Worm (Caenorhabditis elegans) whole organism, young adult: ENCODE measurements around the gene cyn-10.

Experiments used
- B0035.1 ChIP-seq: sonication (generic microtip); optimal IDR thresholded peaks from 2 replicates; lab custom pipeline; 2016; ENCODE audit warnings: missing genetic modification characterization, mild to moderate bottlenecking, missing compliant biosample characterization, missing genotype, missing genetic modification reagents
- F23B12.7 ChIP-seq: sonication (generic microtip); optimal IDR thresholded peaks from 2 replicates; lab custom pipeline; 2017; ENCODE audit warnings: missing genetic modification characterization, mild to moderate bottlenecking, missing compliant biosample characterization, antibody characterized with exemption, moderate library complexity; ENCODE audit not compliant: insufficient read depth
- F49E8.2 ChIP-seq: sonication (generic microtip); optimal IDR thresholded peaks from 3 replicates; lab custom pipeline; 2017; ENCODE audit warnings: missing genetic modification characterization, mild to moderate bottlenecking, missing compliant biosample characterization, antibody characterized with exemption, moderate library complexity; ENCODE audit not compliant: insufficient read depth
- K12H6.12 ChIP-seq: fragments of 200-800 bp; sonication (Bioruptor generic); optimal IDR thresholded peaks from 2 replicates; lab custom pipeline; 2018; ENCODE audit warnings: mild to moderate bottlenecking, missing genetic modification characterization, missing compliant biosample characterization
- Y53F4B.3 ChIP-seq: fragments of 200-800 bp; sonication (Bioruptor generic); IDR thresholded peaks from 2 replicates; pipeline ENCODE4 v1.3.6; 2022; ENCODE audit warnings: missing genetic modification reagents, missing genetic modification characterization, missing compliant biosample characterization
- Y53G8AR.9 ChIP-seq: fragments of 200-800 bp; sonication (Bioruptor generic); conservative IDR thresholded peaks from 2 replicates; pipeline ENCODE4 v1.3.6; 2022; ENCODE audit warnings: missing genetic modification reagents, missing genetic modification characterization, missing compliant biosample characterization
- Y67H2A.10 ChIP-seq: fragments of 200-800 bp; sonication (Bioruptor generic); conservative IDR thresholded peaks from 2 replicates; pipeline ENCODE4 v1.3.6; 2022; ENCODE audit warnings: missing genetic modification reagents, missing genetic modification characterization, missing compliant biosample characterization
- Y79H2A.3 ChIP-seq: fragments of 200-800 bp; sonication (Bioruptor generic); conservative IDR thresholded peaks from 2 replicates; pipeline ENCODE4 v1.3.6; 2022; ENCODE audit warnings: missing genetic modification reagents, missing genetic modification characterization, missing compliant biosample characterization
- attf-5 ChIP-seq: fragments of 200-800 bp; sonication (Bioruptor generic); optimal IDR thresholded peaks from 2 replicates; lab custom pipeline; 2018; ENCODE audit warnings: mild to moderate bottlenecking, missing genetic modification characterization, missing compliant biosample characterization
- cebp-1 ChIP-seq, 2 experiments: fragments of 200-800 bp in 1 of 2; sonication (Bioruptor generic) in 1 of 2; sonication (generic microtip) in 1 of 2; IDR thresholded peaks in 1 of 2; optimal IDR thresholded peaks in 1 of 2; 2 replicates each; pipeline versions ENCODE4 v1.3.6 to Lab custom; 2017 to 2022; ENCODE audit warnings: missing compliant biosample characterization in 2 of 2, missing genetic modification characterization in 2 of 2, mild to moderate bottlenecking in 1 of 2, missing genetic modification reagents in 1 of 2, moderate library complexity in 1 of 2
- ceh-27 ChIP-seq: fragments of 200-800 bp; sonication (Bioruptor generic); optimal IDR thresholded peaks from 2 replicates; lab custom pipeline; 2018; ENCODE audit warnings: mild to moderate bottlenecking, missing genetic modification characterization, moderate library complexity, missing compliant biosample characterization
- ceh-40 ChIP-seq: fragments of 200-800 bp; sonication (Bioruptor generic); IDR thresholded peaks from 2 replicates; pipeline ENCODE4 v1.3.6; 2022; ENCODE audit warnings: missing genetic modification characterization, missing compliant biosample characterization
- ceh-58 ChIP-seq: fragments of 200-800 bp; sonication (Bioruptor generic); IDR thresholded peaks from 2 replicates; pipeline ENCODE4 v1.3.6; 2022; ENCODE audit warnings: missing genetic modification characterization, missing compliant biosample characterization
- dox-1 ChIP-seq: fragments of 200-800 bp; sonication (Bioruptor generic); IDR thresholded peaks from 2 replicates; pipeline ENCODE4 v1.3.6; 2022; ENCODE audit warnings: missing genetic modification reagents, missing genetic modification characterization, missing compliant biosample characterization
- egrh-3 ChIP-seq: fragments of 200-800 bp; sonication (Bioruptor generic); IDR thresholded peaks from 2 replicates; pipeline ENCODE4 v1.3.6; 2022; ENCODE audit warnings: missing genetic modification reagents, missing genetic modification characterization, missing compliant biosample characterization
- ets-4 ChIP-seq: fragments of 200-800 bp; sonication (Bioruptor generic); optimal IDR thresholded peaks from 2 replicates; lab custom pipeline; 2018; ENCODE audit warnings: mild to moderate bottlenecking, missing genetic modification characterization, missing compliant biosample characterization
- gei-17 ChIP-seq: fragments of 200-800 bp; sonication (Bioruptor generic); optimal IDR thresholded peaks from 2 replicates; lab custom pipeline; 2018; ENCODE audit warnings: mild to moderate bottlenecking, missing genetic modification characterization, missing compliant biosample characterization
- hmg-1.2 ChIP-seq: fragments of 200-800 bp; sonication (Bioruptor generic); IDR thresholded peaks from 2 replicates; pipeline ENCODE4 v1.3.6; 2022; ENCODE audit warnings: missing genetic modification reagents, missing genetic modification characterization, missing compliant biosample characterization
- lag-1 ChIP-seq: fragments of 200-800 bp; sonication (Bioruptor generic); IDR thresholded peaks from 2 replicates; pipeline ENCODE4 v1.3.6; 2022; ENCODE audit warnings: missing genetic modification reagents, missing genetic modification characterization, missing compliant biosample characterization
- let-526 ChIP-seq: fragments of 200-800 bp; sonication (Bioruptor generic); IDR thresholded peaks from 2 replicates; pipeline ENCODE4 v1.3.6; 2022; ENCODE audit warnings: missing genetic modification reagents, missing genetic modification characterization, missing compliant biosample characterization
- let-607 ChIP-seq, 2 experiments: fragments of 200-800 bp in 1 of 2; sonication (Bioruptor generic) in 1 of 2; sonication (generic microtip) in 1 of 2; optimal IDR thresholded peaks; 2 replicates each; lab custom pipeline; 2016 to 2018; ENCODE audit warnings: mild to moderate bottlenecking in 2 of 2, missing compliant biosample characterization in 2 of 2, missing genetic modification characterization in 2 of 2, moderate library complexity in 2 of 2, missing genotype in 1 of 2
- lin-35 ChIP-seq, 3 experiments: fragments of 150-350 bp in 2 of 3; sonication (generic microtip) in 1 of 3; optimal IDR thresholded peaks; 2 replicates each; lab custom pipeline; 2014 to 2018; ENCODE audit warnings: missing biosample characterization in 3 of 3, missing genetic modification characterization in 3 of 3, missing genetic modification reagents in 3 of 3
- lin-40 ChIP-seq: sonication (generic microtip); optimal IDR thresholded peaks from 2 replicates; lab custom pipeline; 2016; ENCODE audit warnings: missing genetic modification characterization, mild to moderate bottlenecking, missing compliant biosample characterization, missing genotype, missing genetic modification reagents
- lin-54 ChIP-seq: fragments of 200-800 bp; sonication (Bioruptor generic); optimal IDR thresholded peaks from 2 replicates; lab custom pipeline; 2018; ENCODE audit warnings: mild to moderate bottlenecking, missing genetic modification characterization, missing compliant biosample characterization
- lsl-1 ChIP-seq: fragments of 200-800 bp; sonication (Bioruptor generic); optimal IDR thresholded peaks from 2 replicates; lab custom pipeline; 2018; ENCODE audit warnings: mild to moderate bottlenecking, missing genetic modification characterization, moderate library complexity, missing compliant biosample characterization
- madf-6 ChIP-seq: fragments of 200-800 bp; sonication (Bioruptor generic); IDR thresholded peaks from 2 replicates; pipeline ENCODE4 v1.3.6; 2022; ENCODE audit warnings: missing genetic modification reagents, missing genetic modification characterization, missing compliant biosample characterization
- mcd-1 ChIP-seq: fragments of 200-800 bp; sonication (Bioruptor generic); IDR thresholded peaks from 2 replicates; pipeline ENCODE4 v1.3.6; 2022; ENCODE audit warnings: missing genetic modification reagents, missing genetic modification characterization, missing compliant biosample characterization
- nfya-1 ChIP-seq: sonication (generic microtip); optimal IDR thresholded peaks from 2 replicates; lab custom pipeline; 2017; ENCODE audit warnings: antibody characterized with exemption, missing compliant biosample characterization, missing genetic modification characterization, borderline replicate concordance; ENCODE audit not compliant: insufficient read depth
- nfyb-1 ChIP-seq: fragments of 200-800 bp; sonication (Bioruptor generic); IDR thresholded peaks from 2 replicates; pipeline ENCODE4 v1.3.6; 2022; ENCODE audit warnings: missing genetic modification reagents, missing genetic modification characterization, missing compliant biosample characterization
- nhr-179 ChIP-seq: sonication (generic microtip); optimal IDR thresholded peaks from 2 replicates; lab custom pipeline; 2016; ENCODE audit warnings: mild to moderate bottlenecking, missing genetic modification characterization, missing compliant biosample characterization
- nhr-80 ChIP-seq: sonication (generic microtip); optimal IDR thresholded peaks from 2 replicates; lab custom pipeline; 2016; ENCODE audit warnings: missing genetic modification characterization, missing compliant biosample characterization
- nhr-90 ChIP-seq: sonication (generic microtip); optimal IDR thresholded peaks from 2 replicates; lab custom pipeline; 2016; ENCODE audit warnings: missing genotype, mild to moderate bottlenecking, missing genetic modification characterization, missing compliant biosample characterization
- pbrm-1 ChIP-seq: fragments of 200-800 bp; sonication (Bioruptor generic); IDR thresholded peaks from 2 replicates; pipeline ENCODE4 v1.3.6; 2022; ENCODE audit warnings: missing genetic modification reagents, missing genetic modification characterization, missing compliant biosample characterization
- pha-4 ChIP-seq: fragments of 150-350 bp; sonication (generic microtip); optimal IDR thresholded peaks from 2 replicates; lab custom pipeline; 2014; ENCODE audit warnings: missing biosample characterization, missing genetic modification reagents, missing genetic modification characterization
- rcor-1 ChIP-seq: fragments of 200-800 bp; sonication (Bioruptor generic); IDR thresholded peaks from 2 replicates; pipeline ENCODE4 v1.3.6; 2022; ENCODE audit warnings: missing genetic modification reagents, missing genetic modification characterization, missing compliant biosample characterization
- rec-8 ChIP-seq, 2 experiments: sonication (generic microtip); optimal IDR thresholded peaks; 2 replicates each; lab custom pipeline; 2016; ENCODE audit warnings: mild to moderate bottlenecking in 2 of 2, missing genetic modification characterization in 2 of 2, missing genetic modification reagents in 2 of 2, missing genotype in 2 of 2, missing biosample characterization in 1 of 2, missing compliant biosample characterization in 1 of 2, moderate library complexity in 1 of 2
- snpc-1.1 ChIP-seq: sonication (generic microtip); optimal IDR thresholded peaks from 2 replicates; lab custom pipeline; 2017; ENCODE audit warnings: missing genetic modification characterization, mild to moderate bottlenecking, missing compliant biosample characterization, antibody characterized with exemption, moderate library complexity, missing genotype, missing genetic modification reagents; ENCODE audit not compliant: insufficient read depth
- tbp1 ChIP-seq: fragments of 200-800 bp; sonication (Bioruptor generic); optimal IDR thresholded peaks from 2 replicates; lab custom pipeline; 2018; ENCODE audit warnings: mild to moderate bottlenecking, missing genetic modification characterization, missing compliant biosample characterization
- ztf-18 ChIP-seq: sonication (generic microtip); optimal IDR thresholded peaks from 2 replicates; lab custom pipeline; 2016; ENCODE audit warnings: missing genotype, mild to moderate bottlenecking, missing genetic modification characterization, missing compliant biosample characterization
- ztf-22 ChIP-seq: fragments of 200-800 bp; sonication (Bioruptor generic); optimal IDR thresholded peaks from 2 replicates; lab custom pipeline; 2018; ENCODE audit warnings: mild to moderate bottlenecking, missing genetic modification characterization, moderate library complexity, missing compliant biosample characterization
- ztf-3 ChIP-seq: fragments of 200-800 bp; sonication (Bioruptor generic); optimal IDR thresholded peaks from 2 replicates; lab custom pipeline; 2018; ENCODE audit warnings: mild to moderate bottlenecking, missing genetic modification characterization, missing compliant biosample characterization

cyn-10 gene

DNA sequence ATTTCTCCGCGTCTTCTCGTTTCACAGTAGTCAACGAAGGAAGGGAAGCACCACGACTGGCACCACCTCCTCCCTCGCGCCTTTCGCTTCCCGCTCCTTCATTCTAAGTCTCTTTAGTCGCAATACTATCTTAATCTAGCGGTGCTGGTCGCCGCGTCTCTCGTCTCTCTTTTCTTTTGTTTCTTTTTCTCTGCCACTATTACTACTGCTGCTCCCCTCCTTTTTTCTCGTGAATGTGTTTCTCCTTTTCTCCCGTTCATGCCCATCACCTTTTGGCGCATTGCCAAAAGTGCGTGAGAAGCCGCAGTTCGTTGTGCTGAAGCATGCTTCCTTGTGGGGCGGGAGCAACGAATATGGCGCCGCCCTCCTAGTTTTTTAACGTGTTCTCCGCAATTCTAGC is 13.3 kb upstream of the cyn-10 start (continued):
- peak; percentile 21 for TF ChIP-seq ztf-18 (tag; lab: Kevin White, UChicago)
- TF ChIP-seq rec-8 (tag; optimal IDR thresholded peaks at IDR 0.05; lab: Kevin White, UChicago) = no peak
- no peak for TF ChIP-seq B0035.1
- peak; percentile 95 for TF ChIP-seq nhr-80 (tag; lab: Kevin White, UChicago)
- no peak for TF ChIP-seq nfya-1 (tag; lab: Kevin White, UChicago)
- TF ChIP-seq tbp1 (GFP tag; lab: Kevin White, UChicago) = no peak
- TF ChIP-seq nfyb-1 = peak; percentile 46; the same call in 1 of the 2 replicates
- peak; percentile 45 for TF ChIP-seq ceh-27 (GFP tag; lab: Kevin White, UChicago)
- TF ChIP-seq cebp-1 (GFP tag; IDR thresholded peaks at IDR 0.05; lab: Robert Waterston, UW) = no peak
- peak; percentile 76 for TF ChIP-seq cebp-1 (tag; optimal IDR thresholded peaks at IDR 0.05; lab: Kevin White, UChicago)
- TF ChIP-seq mcd-1 (GFP tag; lab: Robert Waterston, UW) = peak; percentile 52
- no peak for TF ChIP-seq Y53F4B.3 (GFP tag; lab: Robert Waterston, UW)
- TF ChIP-seq F23B12.7 = no peak
- TF ChIP-seq nhr-179 (tag; lab: Kevin White, UChicago) = no peak
- TF ChIP-seq let-526 = no peak
- no peak for TF ChIP-seq lin-35 (GFP tag; optimal IDR thresholded peaks at IDR 0.05; lab: Kevin White, UChicago)
- TF ChIP-seq egrh-3 (GFP tag; lab: Robert Waterston, UW) = peak; percentile 76
- peak; percentile 73 for TF ChIP-seq attf-5 (GFP tag; lab: Kevin White, UChicago)
- TF ChIP-seq rcor-1 (GFP tag; lab: Robert Waterston, UW) = 0 out of 2 replicates have a peak, but pooled peaks have one; percentile 30
- peak; percentile 21 for TF ChIP-seq pha-4 (tag; lab: Kevin White, UChicago)
- TF ChIP-seq hmg-1.2 (GFP tag; lab: Robert Waterston, UW) = peak; percentile 89
- no peak for TF ChIP-seq ceh-58
- peak; percentile 8 for TF ChIP-seq gei-17 (GFP tag; lab: Kevin White, UChicago)
- no peak for TF ChIP-seq ztf-3 (GFP tag; lab: Kevin White, UChicago)
- no peak for TF ChIP-seq Y67H2A.10 (GFP tag; lab: Robert Waterston, UW)
- TF ChIP-seq lin-54 (GFP tag; lab: Kevin White, UChicago) = peak; percentile 41
- TF ChIP-seq ztf-22 (GFP tag; lab: Kevin White, UChicago) = peak; percentile 32
- TF ChIP-seq ets-4 (GFP tag; lab: Kevin White, UChicago) = peak; percentile 39
- TF ChIP-seq snpc-1.1 (tag; lab: Kevin White, UChicago) = no peak
- TF ChIP-seq pbrm-1 = peak; percentile 39; the same call in 1 of the 2 replicates
- no peak for TF ChIP-seq lag-1 (GFP tag; lab: Robert Waterston, UW)
- no peak for TF ChIP-seq Y53G8AR.9 (GFP tag; lab: Robert Waterston, UW)
- peak; percentile 29 for TF ChIP-seq nhr-90 (tag; lab: Kevin White, UChicago)
- no peak for TF ChIP-seq ceh-40 (GFP tag; lab: Robert Waterston, UW)
- TF ChIP-seq let-607 (tag; optimal IDR thresholded peaks at IDR 0.05; lab: Kevin White, UChicago) = peak in 1 of 2 experiments; percentile 32
- TF ChIP-seq lin-40 = peak; percentile 74
- TF ChIP-seq F49E8.2 = no peak
- no peak for TF ChIP-seq madf-6 (GFP tag; lab: Robert Waterston, UW)
- TF ChIP-seq K12H6.12 (tag; lab: Kevin White, UChicago) = peak; percentile 66
- no peak for TF ChIP-seq Y79H2A.3 (GFP tag; lab: Robert Waterston, UW)
- TF ChIP-seq dox-1 = peak; percentile 68; the same call in 1 of the 2 replicates
- TF ChIP-seq lsl-1 (GFP tag; lab: Kevin White, UChicago) = no peak
